Fruit fly (Drosophila melanogaster) whole organism, embryonic: ENCODE data around the gene CG15208.

ENCODE experiments used
- CG10274 ChIP-seq: fragments of 200-800 bp; sonication (Bioruptor generic); optimal IDR thresholded peaks from 3 replicates; lab custom pipeline; 2017; ENCODE audit warnings: missing biosample characterization, mild to moderate bottlenecking, missing genetic modification characterization
- CG10321 ChIP-seq: fragments of 200-800 bp; sonication (Bioruptor generic); IDR thresholded peaks from 2 replicates; pipeline ENCODE4 v1.3.6; 2022; ENCODE audit warnings: missing biosample characterization, missing genetic modification characterization
- CG10654 ChIP-seq: fragments of 200-800 bp; sonication (Bioruptor generic); optimal IDR thresholded peaks from 2 replicates; lab custom pipeline; 2016; ENCODE audit warnings: missing biosample characterization, missing genetic modification characterization
- CG11723 ChIP-seq: fragments of 200-800 bp; sonication (Bioruptor generic); optimal IDR thresholded peaks from 2 replicates; lab custom pipeline; 2017; ENCODE audit warnings: missing biosample characterization, mild to moderate bottlenecking, missing genetic modification characterization
- CG12299 ChIP-seq: fragments of 200-800 bp; sonication (Bioruptor generic); optimal IDR thresholded peaks from 2 replicates; lab custom pipeline; 2018; ENCODE audit warnings: missing biosample characterization, mild to moderate bottlenecking, missing genetic modification characterization
- CG12659 ChIP-seq: fragments of 200-800 bp; sonication (Bioruptor generic); optimal IDR thresholded peaks from 3 replicates; lab custom pipeline; 2017; ENCODE audit warnings: mild to moderate bottlenecking, missing biosample characterization, missing genetic modification reagents, missing genetic modification characterization
- CG13123 ChIP-seq: fragments of 200-800 bp; sonication (Bioruptor generic); optimal IDR thresholded peaks from 2 replicates; lab custom pipeline; 2016; ENCODE audit warnings: missing biosample characterization, missing genetic modification characterization
- CG13894 ChIP-seq: fragments of 200-800 bp; sonication (Bioruptor generic); optimal IDR thresholded peaks from 3 replicates; lab custom pipeline; 2018; ENCODE audit warnings: missing biosample characterization, mild to moderate bottlenecking, missing genetic modification characterization, moderate library complexity
- CG14667 ChIP-seq: fragments of 200-800 bp; sonication (Bioruptor generic); IDR thresholded peaks from 2 replicates; pipeline ENCODE4 v1.3.6; 2022; ENCODE audit warnings: missing biosample characterization, missing genetic modification characterization
- CG17186 ChIP-seq: fragments of 200-800 bp; sonication (Bioruptor generic); optimal IDR thresholded peaks from 3 replicates; lab custom pipeline; 2017; ENCODE audit warnings: missing biosample characterization, missing genetic modification reagents, missing genetic modification characterization
- CG17385 ChIP-seq: fragments of 200-800 bp; sonication (Bioruptor generic); optimal IDR thresholded peaks from 3 replicates; lab custom pipeline; 2018; ENCODE audit warnings: missing biosample characterization, mild to moderate bottlenecking, missing genetic modification characterization
- CG18619 ChIP-seq: fragments of 200-800 bp; sonication (Bioruptor generic); optimal IDR thresholded peaks from 3 replicates; lab custom pipeline; 2017; ENCODE audit warnings: missing biosample characterization, mild to moderate bottlenecking, missing genetic modification characterization
- CG34376 ChIP-seq: fragments of 200-800 bp; sonication (Bioruptor generic); optimal IDR thresholded peaks from 2 replicates; lab custom pipeline; 2018; ENCODE audit warnings: missing biosample characterization, mild to moderate bottlenecking, missing genetic modification characterization
- CG43689 ChIP-seq: fragments of 200-800 bp; sonication (Bioruptor generic); IDR thresholded peaks from 2 replicates; pipeline ENCODE4 v1.3.6; 2022; ENCODE audit warnings: missing biosample characterization, missing genetic modification characterization
- CG4707 ChIP-seq: fragments of 200-800 bp; sonication (Bioruptor generic); optimal IDR thresholded peaks from 2 replicates; lab custom pipeline; 2018; ENCODE audit warnings: missing biosample characterization, mild to moderate bottlenecking, missing genetic modification characterization, moderate library complexity
- CG4730 ChIP-seq: fragments of 200-800 bp; sonication (Bioruptor generic); IDR thresholded peaks from 2 replicates; pipeline ENCODE4 v1.3.6; 2022; ENCODE audit warnings: missing biosample characterization, missing genetic modification characterization
- CG5953 ChIP-seq: fragments of 200-800 bp; sonication (Bioruptor generic); IDR thresholded peaks from 2 replicates; pipeline ENCODE4 v1.3.6; 2022; ENCODE audit warnings: missing biosample characterization, missing genetic modification characterization
- CG6683 ChIP-seq: fragments of 200-800 bp; sonication (Bioruptor generic); optimal IDR thresholded peaks from 2 replicates; lab custom pipeline; 2017; ENCODE audit warnings: missing biosample characterization, mild to moderate bottlenecking, missing genetic modification characterization, missing genetic modification reagents
- CG7786 ChIP-seq: fragments of 200-800 bp; sonication (Bioruptor generic); optimal IDR thresholded peaks from 2 replicates; lab custom pipeline; 2016; ENCODE audit warnings: missing biosample characterization, missing genetic modification characterization
- CG7928 ChIP-seq: fragments of 200-800 bp; sonication (Bioruptor generic); optimal IDR thresholded peaks from 2 replicates; lab custom pipeline; 2017; ENCODE audit warnings: missing biosample characterization, mild to moderate bottlenecking, missing genetic modification characterization
- CG8281 ChIP-seq: fragments of 200-800 bp; sonication (Bioruptor generic); optimal IDR thresholded peaks from 2 replicates; lab custom pipeline; 2018; ENCODE audit warnings: missing biosample characterization, mild to moderate bottlenecking, missing genetic modification characterization, moderate library complexity
- Dad ChIP-seq: fragments of 200-800 bp; sonication (Bioruptor generic); optimal IDR thresholded peaks from 3 replicates; lab custom pipeline; 2016; ENCODE audit warnings: missing biosample characterization, missing genetic modification characterization
- Dek ChIP-seq: fragments of 200-800 bp; sonication (Bioruptor generic); optimal IDR thresholded peaks from 3 replicates; lab custom pipeline; 2019; ENCODE audit warnings: missing biosample characterization, mild to moderate bottlenecking, missing genetic modification characterization, moderate library complexity
- Dll ChIP-seq: fragments of 200-800 bp; sonication (Bioruptor generic); IDR thresholded peaks from 4 replicates; pipeline ENCODE4 v1.3.6; 2022; ENCODE audit warnings: missing biosample characterization, missing genetic modification characterization; ENCODE audit not compliant: partially characterized antibody
- Hr39 ChIP-seq: fragments of >200 bp; optimal IDR thresholded peaks from 2 replicates; lab custom pipeline; 2017
- Med ChIP-seq: fragments of 200-800 bp; sonication (Bioruptor generic); peaks from one replicate; lab custom pipeline; 2016; ENCODE audit warnings: missing biosample characterization, missing genetic modification characterization, mild to moderate bottlenecking, inconsistent platforms, moderate library complexity
- Meics ChIP-seq: fragments of 200-800 bp; sonication (Bioruptor generic); optimal IDR thresholded peaks from 2 replicates; lab custom pipeline; 2017; ENCODE audit warnings: missing biosample characterization, mild to moderate bottlenecking, missing genetic modification characterization
- Mrtf ChIP-seq: fragments of 200-800 bp; sonication (Bioruptor generic); IDR thresholded peaks from 3 replicates; pipeline ENCODE4 v1.3.6; 2022; ENCODE audit warnings: missing biosample characterization, missing genetic modification characterization
- NfI ChIP-seq: fragments of 200-800 bp; sonication (Bioruptor generic); optimal IDR thresholded peaks from 3 replicates; lab custom pipeline; 2018; ENCODE audit warnings: missing biosample characterization, mild to moderate bottlenecking, missing genetic modification characterization, moderate library complexity
- Sin3A ChIP-seq: fragments of >200 bp; optimal IDR thresholded peaks from 2 replicates; lab custom pipeline; 2018
- Spps ChIP-seq: fragments of 200-800 bp; sonication (Bioruptor generic); optimal IDR thresholded peaks from 2 replicates; lab custom pipeline; 2018; ENCODE audit warnings: missing biosample characterization, mild to moderate bottlenecking, missing genetic modification characterization
- bcd ChIP-seq: fragments of 200-800 bp; sonication (Bioruptor generic); optimal IDR thresholded peaks from 2 replicates; lab custom pipeline; 2017; ENCODE audit warnings: missing biosample characterization, mild to moderate bottlenecking, missing genetic modification characterization
- bigmax ChIP-seq: fragments of 200-800 bp; sonication (Bioruptor generic); optimal IDR thresholded peaks from 2 replicates; lab custom pipeline; 2018; ENCODE audit warnings: missing biosample characterization, mild to moderate bottlenecking, missing genetic modification characterization
- chm ChIP-seq: fragments of 200-800 bp; sonication (Bioruptor generic); IDR thresholded peaks from 2 replicates; pipeline ENCODE4 v1.3.6; 2022; ENCODE audit warnings: missing biosample characterization, missing genetic modification characterization
- corto ChIP-seq: fragments of 200-800 bp; sonication (Bioruptor generic); optimal IDR thresholded peaks from 2 replicates; lab custom pipeline; 2016; ENCODE audit warnings: missing biosample characterization, mild to moderate bottlenecking, missing genetic modification characterization, moderate library complexity
- dan ChIP-seq: fragments of 200-800 bp; sonication (Bioruptor generic); IDR thresholded peaks from 2 replicates; pipeline ENCODE4 v1.3.6; 2022; ENCODE audit warnings: missing biosample characterization, missing genetic modification characterization
- gsb-n ChIP-seq: fragments of 200-800 bp; sonication (Bioruptor generic); optimal IDR thresholded peaks from 3 replicates; lab custom pipeline; 2018; ENCODE audit warnings: missing biosample characterization, mild to moderate bottlenecking, missing genetic modification characterization
- ham ChIP-seq: fragments of 200-800 bp; sonication (Bioruptor generic); IDR thresholded peaks from 2 replicates; pipeline ENCODE4 v1.3.6; 2022; ENCODE audit warnings: missing biosample characterization, missing genetic modification characterization
- kni ChIP-seq: fragments of 200-800 bp; sonication (Bioruptor generic); optimal IDR thresholded peaks from 3 replicates; lab custom pipeline; 2017; ENCODE audit warnings: mild to moderate bottlenecking, missing biosample characterization, missing genetic modification reagents, missing genetic modification characterization
- luna ChIP-seq: fragments of 200-800 bp; sonication (Bioruptor generic); optimal IDR thresholded peaks from 2 replicates; lab custom pipeline; 2016; ENCODE audit warnings: missing biosample characterization, missing genetic modification characterization
- nom ChIP-seq: fragments of 200-800 bp; sonication (Bioruptor generic); optimal IDR thresholded peaks from 2 replicates; lab custom pipeline; 2017; ENCODE audit warnings: missing biosample characterization, missing genetic modification characterization, mild to moderate bottlenecking, moderate library complexity, missing genetic modification reagents
- peb ChIP-seq: fragments of 200-800 bp; sonication (Bioruptor generic); IDR thresholded peaks from 2 replicates; pipeline ENCODE4 v1.3.6; 2022; ENCODE audit warnings: missing biosample characterization, missing genetic modification characterization
- sna ChIP-seq: fragments of 200-800 bp; sonication (Bioruptor generic); IDR thresholded peaks from 2 replicates; pipeline ENCODE4 v1.3.6; 2022; ENCODE audit warnings: missing biosample characterization, missing genetic modification characterization; ENCODE audit not compliant: partially characterized antibody
- sr ChIP-seq: fragments of 200-800 bp; sonication (Bioruptor generic); IDR thresholded peaks from 3 replicates; pipeline ENCODE4 v1.3.6; 2022; ENCODE audit warnings: missing biosample characterization, missing genetic modification characterization
- toy ChIP-seq: fragments of 200-800 bp; sonication (Bioruptor generic); IDR thresholded peaks from 2 replicates; pipeline ENCODE4 v1.3.6; 2022; ENCODE audit warnings: missing biosample characterization, missing genetic modification characterization
- ttk ChIP-seq: fragments of 200-800 bp; sonication (Bioruptor generic); IDR thresholded peaks from 2 replicates; pipeline ENCODE4 v2.1.2; 2022; ENCODE audit warnings: missing biosample characterization, missing genetic modification characterization
- tx ChIP-seq: fragments of 200-800 bp; sonication (Bioruptor generic); optimal IDR thresholded peaks from 2 replicates; lab custom pipeline; 2016; ENCODE audit warnings: missing biosample characterization, missing genetic modification characterization
- unpg ChIP-seq: fragments of 200-800 bp; sonication (Bioruptor generic); optimal IDR thresholded peaks from 3 replicates; lab custom pipeline; 2018; ENCODE audit warnings: missing biosample characterization, mild to moderate bottlenecking, missing genetic modification characterization, moderate library complexity
- wek ChIP-seq: fragments of 200-800 bp; sonication (Bioruptor generic); optimal IDR thresholded peaks from 3 replicates; lab custom pipeline; 2018; ENCODE audit warnings: missing biosample characterization, mild to moderate bottlenecking, missing genetic modification characterization, moderate library complexity
- zfh1 ChIP-seq: fragments of 200-800 bp; sonication (Bioruptor generic); IDR thresholded peaks from 3 replicates; pipeline ENCODE4 v1.3.6; 2022; ENCODE audit warnings: missing biosample characterization, missing genetic modification characterization

Gene CG15208

DNA sequence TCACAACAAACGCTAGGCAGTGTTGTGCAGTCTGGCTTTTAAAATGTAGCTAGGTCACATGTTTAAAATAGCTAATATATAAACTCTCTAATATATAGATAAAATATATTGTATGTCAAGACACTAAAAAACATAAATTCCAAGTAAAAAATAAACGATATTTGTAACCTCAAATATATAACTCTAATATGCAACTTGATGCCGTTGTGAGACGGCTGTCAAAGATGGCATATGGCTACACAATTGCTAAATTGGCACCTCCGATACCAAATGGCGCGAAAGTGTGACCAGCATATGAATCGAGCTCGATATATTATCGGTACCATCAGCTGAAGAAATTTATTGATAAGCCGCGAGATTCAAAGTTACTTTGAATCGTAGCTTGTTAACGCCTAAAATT, 533 bp upstream of the CG15208 start, which contains the start of gene CG1582 (continued):
- TF ChIP-seq Med: peak; percentile 51
- no peak for TF ChIP-seq CG7786 (GFP tag; lab: Kevin White, UChicago)
- no peak for TF ChIP-seq ttk (GFP tag; lab: Robert Waterston, UW)
- peak; percentile 24 for TF ChIP-seq bcd (GFP tag; lab: Kevin White, UChicago)
- TF ChIP-seq CG43689 (GFP tag; lab: Robert Waterston, UW): no peak
- TF ChIP-seq CG13894 (tag; lab: Kevin White, UChicago): no peak
- TF ChIP-seq CG11723 (GFP tag; lab: Kevin White, UChicago): no peak
- TF ChIP-seq toy (GFP tag; lab: Robert Waterston, UW): no peak
- no peak for TF ChIP-seq peb (GFP tag; lab: Robert Waterston, UW)
- TF ChIP-seq ham (GFP tag; lab: Robert Waterston, UW): no peak
- no peak for TF ChIP-seq CG7928 (GFP tag; lab: Kevin White, UChicago)
- TF ChIP-seq CG14667 (GFP tag; lab: Robert Waterston, UW): no peak
- no peak for TF ChIP-seq sna (GFP tag; lab: Robert Waterston, UW)
- TF ChIP-seq CG18619 (GFP tag; lab: Kevin White, UChicago): no peak
- TF ChIP-seq Dad: no peak
- TF ChIP-seq unpg (GFP tag; lab: Kevin White, UChicago): peak; percentile 14
- TF ChIP-seq Mrtf (GFP tag; lab: Robert Waterston, UW): no peak

DNA sequence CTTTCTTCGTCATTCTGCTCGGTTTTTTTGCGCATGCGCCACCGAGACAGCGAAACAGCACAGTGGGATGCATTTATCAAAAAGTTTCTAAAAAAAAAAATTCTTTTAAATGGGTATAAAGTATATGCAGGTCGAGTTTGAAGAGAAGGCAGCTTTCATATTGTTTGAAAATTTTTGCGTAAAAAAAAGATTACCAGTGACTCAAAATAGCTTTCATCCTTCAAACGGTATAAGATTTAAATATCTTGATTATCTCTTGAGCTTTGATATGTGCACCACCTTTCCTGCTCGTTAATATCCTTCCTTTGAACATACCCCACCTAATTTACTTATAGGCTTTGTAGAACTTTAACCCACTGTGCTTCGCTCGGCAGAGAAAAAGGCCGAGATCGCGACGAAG, 5.3 kb downstream of the CG15208 start:
- TF ChIP-seq CG43689 (GFP tag; lab: Robert Waterston, UW) (no peak), CG12299 (tag; lab: Kevin White, UChicago) (no peak), Spps (tag; lab: Kevin White, UChicago) (peak; percentile 48), CG17186 (GFP tag; lab: Kevin White, UChicago) (no peak), zfh1 (0 out of 3 replicates have a peak, but pooled peaks have one; percentile 47), CG4730 (GFP tag; lab: Robert Waterston, UW) (peak; percentile 38; the same call in 1 of the 2 replicates), Mrtf (GFP tag; lab: Robert Waterston, UW) (no peak), Dek (peak; percentile 39), tx (GFP tag; lab: Kevin White, UChicago) (peak; percentile 44), sr (GFP tag; lab: Robert Waterston, UW) (no peak), corto (GFP tag; lab: Kevin White, UChicago) (no peak), luna (GFP tag; lab: Kevin White, UChicago) (no peak), wek (GFP tag; lab: Kevin White, UChicago) (no peak), nom (GFP tag; lab: Kevin White, UChicago) (no peak), chm (GFP tag; lab: Robert Waterston, UW) (no peak), Sin3A (lab: Kevin White, UChicago) (no peak), kni (no peak), CG10274 (GFP tag; lab: Kevin White, UChicago) (peak; percentile 28), CG4707 (peak; percentile 68), CG12659 (GFP tag; lab: Kevin White, UChicago) (peak; percentile 56), CG6683 (GFP tag; lab: Kevin White, UChicago) (no peak), Hr39 (lab: Kevin White, UChicago) (no peak), dan (GFP tag; lab: Robert Waterston, UW) (no peak), NfI (GFP tag; lab: Kevin White, UChicago) (peak; percentile 54), CG10321 (GFP tag; lab: Robert Waterston, UW) (no peak), CG10654 (GFP tag; lab: Kevin White, UChicago) (peak; percentile 26), Meics (GFP tag; lab: Kevin White, UChicago) (peak; percentile 49), gsb-n (peak; percentile 59), CG13123 (GFP tag; lab: Kevin White, UChicago) (no peak), CG17385 (peak; percentile 66), bigmax (GFP tag; lab: Kevin White, UChicago) (no peak), CG5953 (GFP tag; lab: Robert Waterston, UW) (no peak), Dll (GFP tag; lab: Robert Waterston, UW) (no peak), CG8281 (tag; lab: Kevin White, UChicago) (peak; percentile 14), CG34376 (GFP tag; lab: Kevin White, UChicago) (no peak)
